Worm (Caenorhabditis elegans) whole organism, late embryonic: Measurements from ENCODE around the gene Y39E4B.11.

Source experiments
- C08G9.2 ChIP-seq: sonication (generic microtip); optimal IDR thresholded peaks from 2 replicates; lab custom pipeline; 2016; ENCODE audit warnings: mild to moderate bottlenecking, missing genetic modification characterization, moderate library complexity, missing compliant biosample characterization
- T23F11.4 ChIP-seq: fragments of 200-800 bp; sonication (Bioruptor generic); optimal IDR thresholded peaks from 2 replicates; lab custom pipeline; 2018; ENCODE audit warnings: mild to moderate bottlenecking, missing genetic modification characterization, missing compliant biosample characterization
- ama-1 ChIP-seq: fragments of 150-350 bp; optimal IDR thresholded peaks from 2 replicates; lab custom pipeline; 2014
- ceh-24 ChIP-seq: sonication (generic microtip); optimal IDR thresholded peaks from 2 replicates; lab custom pipeline; 2016; ENCODE audit warnings: mild to moderate bottlenecking, missing genetic modification characterization, missing compliant biosample characterization
- dmd-4 ChIP-seq: sonication (generic microtip); optimal IDR thresholded peaks from 2 replicates; lab custom pipeline; 2016; ENCODE audit warnings: borderline replicate concordance, missing genetic modification characterization, missing compliant biosample characterization
- fkh-10 ChIP-seq: fragments of 150-350 bp; optimal IDR thresholded peaks from 2 replicates; lab custom pipeline; 2014; ENCODE audit warnings: missing biosample characterization, missing genetic modification reagents, missing genetic modification characterization
- lin-11 ChIP-seq: fragments of 200-800 bp; sonication (Bioruptor generic); optimal IDR thresholded peaks from 2 replicates; lab custom pipeline; 2018; ENCODE audit warnings: mild to moderate bottlenecking, missing genetic modification characterization, missing compliant biosample characterization
- madf-2 ChIP-seq: sonication (generic microtip); optimal IDR thresholded peaks from 2 replicates; lab custom pipeline; 2017; ENCODE audit warnings: missing genetic modification characterization, missing compliant biosample characterization
- mec-3 ChIP-seq: sonication (generic microtip); optimal IDR thresholded peaks from 2 replicates; lab custom pipeline; 2016; ENCODE audit warnings: borderline replicate concordance, missing genetic modification characterization, missing compliant biosample characterization
- nfya-1 ChIP-seq: sonication (generic microtip); optimal IDR thresholded peaks from 2 replicates; lab custom pipeline; 2017; ENCODE audit warnings: missing genetic modification characterization, mild to moderate bottlenecking, missing compliant biosample characterization, antibody characterized with exemption, moderate library complexity
- nhr-11 ChIP-seq: fragments of 150-350 bp; optimal IDR thresholded peaks from 2 replicates; lab custom pipeline; 2014; ENCODE audit warnings: missing biosample characterization, missing genetic modification characterization
- odd-2 ChIP-seq: sonication (generic microtip); optimal IDR thresholded peaks from 2 replicates; lab custom pipeline; 2017; ENCODE audit warnings: antibody characterized with exemption, mild to moderate bottlenecking, missing genetic modification characterization, missing compliant biosample characterization
- sox-2 ChIP-seq: fragments of 200-800 bp; sonication (Bioruptor generic); IDR thresholded peaks from 2 replicates; pipeline ENCODE4 v1.3.6; 2022; ENCODE audit warnings: missing genetic modification reagents, missing genetic modification characterization, missing compliant biosample characterization

DNA sequence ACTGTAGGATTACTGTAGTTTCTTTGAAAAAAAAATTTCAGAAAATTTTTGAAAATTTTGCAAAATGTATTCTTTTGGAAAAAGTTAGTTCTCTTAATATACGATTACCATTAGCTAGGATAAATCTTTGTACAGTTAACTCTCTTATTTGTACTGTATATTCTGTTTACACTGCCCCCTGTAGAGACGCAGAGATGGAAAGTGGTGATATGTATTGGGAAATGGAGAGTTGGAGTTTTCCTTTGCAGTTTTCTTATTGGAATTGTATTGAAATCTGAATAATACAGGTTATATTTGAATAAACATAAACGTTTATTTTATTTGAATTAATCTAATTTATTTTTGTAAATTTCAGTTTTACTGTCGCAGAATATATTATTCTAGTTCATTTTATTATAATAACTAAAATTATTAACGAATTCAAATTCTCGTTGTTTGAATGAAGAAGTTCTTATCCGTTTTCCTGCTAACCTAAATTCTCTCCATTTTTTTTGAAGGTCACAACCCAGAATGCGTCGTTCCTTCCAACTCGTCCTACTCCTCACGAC lies 49.5 kb downstream of the Y39E4B.11 start, which contains the start of gene F56A8.9:
- TF ChIP-seq ceh-24 (tag; lab: Kevin White, UChicago): no peak
- no peak for TF ChIP-seq lin-11 (tag; lab: Kevin White, UChicago)
- TF ChIP-seq madf-2 (tag; lab: Kevin White, UChicago): no peak
- no peak for TF ChIP-seq ama-1 (lab: Kevin White, UChicago)
- TF ChIP-seq dmd-4 (tag; lab: Kevin White, UChicago): no peak
- TF ChIP-seq mec-3 (tag; lab: Kevin White, UChicago): no peak
- no peak for TF ChIP-seq odd-2 (tag; lab: Kevin White, UChicago)
- TF ChIP-seq T23F11.4 (GFP tag; lab: Kevin White, UChicago): no peak
- TF ChIP-seq nhr-11 (tag; lab: Kevin White, UChicago): no peak
- no peak for TF ChIP-seq C08G9.2 (tag; lab: Kevin White, UChicago)
- no peak for TF ChIP-seq fkh-10
- TF ChIP-seq sox-2 (GFP tag; lab: Robert Waterston, UW): no peak
- TF ChIP-seq nfya-1 (tag; lab: Kevin White, UChicago): no peak
